Fruit fly (Drosophila melanogaster) whole organism, pupa: ENCODE data around the gene capt.

Experiments
- CG10348 ChIP-seq: fragments of 200-800 bp; sonication (Bioruptor generic); IDR thresholded peaks from 2 replicates; pipeline ENCODE4 v1.3.6; 2022; ENCODE audit warnings: missing biosample characterization, missing genetic modification characterization
- CG12605 ChIP-seq: fragments of 200-800 bp; sonication (Bioruptor generic); IDR thresholded peaks from 2 replicates; pipeline ENCODE4 v1.3.6; 2022; ENCODE audit warnings: missing biosample characterization, missing genetic modification characterization
- CG13204 ChIP-seq: fragments of 200-800 bp; sonication (Bioruptor generic); optimal IDR thresholded peaks from 2 replicates; lab custom pipeline; 2018; ENCODE audit warnings: missing biosample characterization, mild to moderate bottlenecking, missing genetic modification characterization, moderate library complexity
- CG14655 ChIP-seq: fragments of 200-800 bp; sonication (Bioruptor generic); optimal IDR thresholded peaks from 3 replicates; lab custom pipeline; 2017; ENCODE audit warnings: mild to moderate bottlenecking, missing biosample characterization, missing genetic modification reagents, missing genetic modification characterization
- CG15710 ChIP-seq: fragments of 200-800 bp; sonication (Bioruptor generic); optimal IDR thresholded peaks from 2 replicates; lab custom pipeline; 2018; ENCODE audit warnings: missing biosample characterization, mild to moderate bottlenecking, missing genetic modification characterization, moderate library complexity
- CG17806 ChIP-seq: fragments of 200-800 bp; sonication (Bioruptor generic); optimal IDR thresholded peaks from 2 replicates; lab custom pipeline; 2018; ENCODE audit warnings: missing biosample characterization, mild to moderate bottlenecking, missing genetic modification characterization, moderate library complexity
- CG32121 ChIP-seq: fragments of 200-800 bp; sonication (Bioruptor generic); IDR thresholded peaks from 2 replicates; pipeline ENCODE4 v1.3.6; 2022; ENCODE audit warnings: missing biosample characterization, missing genetic modification characterization
- CG34367 ChIP-seq: fragments of 200-800 bp; sonication (Bioruptor generic); optimal IDR thresholded peaks from 2 replicates; lab custom pipeline; 2018; ENCODE audit warnings: missing biosample characterization, mild to moderate bottlenecking, missing genetic modification characterization
- CG4496 ChIP-seq: fragments of 200-800 bp; sonication (Bioruptor generic); IDR thresholded peaks from 3 replicates; pipeline ENCODE4 v1.3.6; 2022; ENCODE audit warnings: missing biosample characterization, missing genetic modification characterization
- CG8159 ChIP-seq: fragments of 200-800 bp; sonication (Bioruptor generic); optimal IDR thresholded peaks from 3 replicates; lab custom pipeline; 2018; ENCODE audit warnings: missing biosample characterization, mild to moderate bottlenecking, missing genetic modification characterization, moderate library complexity
- CG8301 ChIP-seq: fragments of 200-800 bp; sonication (Bioruptor generic); optimal IDR thresholded peaks from 2 replicates; lab custom pipeline; 2018; ENCODE audit warnings: missing biosample characterization, mild to moderate bottlenecking, missing genetic modification characterization
- CG9948 ChIP-seq: fragments of 200-800 bp; sonication (Bioruptor generic); optimal IDR thresholded peaks from 2 replicates; lab custom pipeline; 2018; ENCODE audit warnings: missing biosample characterization, mild to moderate bottlenecking, missing genetic modification characterization, moderate library complexity
- D1 ChIP-seq: fragments of 200-800 bp; sonication (Bioruptor generic); optimal IDR thresholded peaks from 2 replicates; lab custom pipeline; 2018; ENCODE audit warnings: missing biosample characterization, mild to moderate bottlenecking, missing genetic modification characterization, moderate library complexity
- EcR ChIP-seq: fragments of 200-800 bp; sonication (Bioruptor generic); optimal IDR thresholded peaks from 3 replicates; lab custom pipeline; 2019; ENCODE audit warnings: missing biosample characterization, missing genetic modification characterization, mild to moderate bottlenecking, moderate library complexity, missing genetic modification reagents
- Ets98B ChIP-seq: fragments of 200-800 bp; sonication (Bioruptor generic); IDR thresholded peaks from 2 replicates; pipeline ENCODE4 v1.3.6; 2022; ENCODE audit warnings: missing biosample characterization, missing genetic modification characterization
- Pif1A ChIP-seq: fragments of 200-800 bp; sonication (Bioruptor generic); optimal IDR thresholded peaks from 3 replicates; lab custom pipeline; 2016; ENCODE audit warnings: missing biosample characterization, missing genetic modification characterization
- Pif1B ChIP-seq: fragments of 200-800 bp; sonication (Bioruptor generic); optimal IDR thresholded peaks from 3 replicates; lab custom pipeline; 2016; ENCODE audit warnings: missing biosample characterization, missing genetic modification characterization
- Snoo ChIP-seq: fragments of 200-800 bp; sonication (Bioruptor generic); optimal IDR thresholded peaks from 3 replicates; lab custom pipeline; 2017; ENCODE audit warnings: missing biosample characterization, mild to moderate bottlenecking, missing genetic modification characterization, inconsistent platforms
- fd96Ca ChIP-seq: fragments of 200-800 bp; sonication (Bioruptor generic); IDR thresholded peaks from 3 replicates; pipeline ENCODE4 v1.3.6; 2022; ENCODE audit warnings: missing biosample characterization, missing genetic modification characterization
- gl ChIP-seq: fragments of 200-800 bp; sonication (Bioruptor generic); optimal IDR thresholded peaks from 2 replicates; lab custom pipeline; 2018; ENCODE audit warnings: missing biosample characterization, mild to moderate bottlenecking, missing genetic modification characterization
- rn ChIP-seq: fragments of 200-800 bp; sonication (Bioruptor generic); IDR thresholded peaks from 2 replicates; pipeline ENCODE4 v1.3.6; 2022; ENCODE audit warnings: missing biosample characterization, missing genetic modification characterization

Gene capt

DNA sequence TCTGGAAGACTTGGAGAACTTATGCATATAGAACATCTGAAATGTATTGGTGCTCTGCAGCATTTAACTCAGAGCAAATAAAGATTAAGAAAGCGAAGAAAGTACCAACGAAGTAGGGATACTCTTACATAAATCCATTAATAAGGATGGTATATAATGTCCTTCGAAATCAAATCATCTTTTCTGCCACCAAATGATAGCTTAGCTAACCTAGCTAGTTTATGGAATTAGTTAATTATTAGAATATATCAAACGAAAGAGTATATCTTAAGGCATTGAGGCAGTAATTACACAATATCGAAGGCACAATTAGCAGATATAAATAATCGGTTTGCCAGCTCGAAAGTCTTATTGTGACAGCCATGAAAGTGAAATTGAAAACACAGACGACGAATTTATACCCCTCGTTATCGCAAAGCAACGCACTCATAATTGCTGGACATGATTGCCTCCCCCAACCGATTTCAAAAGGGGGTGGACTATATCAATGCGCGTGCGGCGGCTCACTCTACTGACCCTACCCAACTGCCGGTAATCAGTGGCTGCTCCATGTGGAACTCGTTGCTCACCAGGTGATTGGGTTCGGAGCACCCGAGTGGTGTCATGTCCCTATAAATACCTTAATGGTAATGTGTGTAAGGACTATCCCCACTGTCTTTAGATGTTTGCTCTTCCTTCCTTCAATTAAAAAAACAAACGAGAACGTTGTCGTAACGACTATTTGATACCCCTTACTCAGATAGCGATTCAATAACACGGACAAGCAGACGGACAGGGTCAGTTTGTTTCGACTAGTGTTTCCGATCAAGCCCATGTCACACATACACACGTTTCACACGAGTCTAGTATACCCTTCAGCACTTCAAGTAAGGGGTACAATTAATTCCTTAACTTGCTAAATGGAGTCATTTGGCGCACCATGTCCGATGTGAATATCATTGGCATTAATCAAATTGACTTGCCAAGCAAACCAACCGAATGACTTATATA, 13.4 kb downstream of the capt start:
- TF ChIP-seq CG34367 (tag; lab: Kevin White, UChicago) (peak; percentile 52), Pif1A (GFP tag; lab: Kevin White, UChicago) (no peak), CG8159 (tag; lab: Kevin White, UChicago) (peak; percentile 77), rn (0 out of 2 replicates have a peak, but pooled peaks have one; percentile 36), CG32121 (peak; percentile 56; the same call in 1 of the 2 replicates), CG4496 (GFP tag; lab: Robert Waterston, UW) (peak; percentile 64; the same call in 1 of the 3 replicates), gl (tag; lab: Kevin White, UChicago) (peak; percentile 30), CG14655 (GFP tag; lab: Kevin White, UChicago) (no peak), CG15710 (tag; lab: Kevin White, UChicago) (peak; percentile 76), CG10348 (GFP tag; lab: Robert Waterston, UW) (no peak), Pif1B (peak; percentile 67), Snoo (peak; percentile 83), CG13204 (GFP tag; lab: Kevin White, UChicago) (no peak), CG17806 (tag; lab: Kevin White, UChicago) (peak; percentile 70), Ets98B (GFP tag; lab: Robert Waterston, UW) (peak; percentile 54), EcR (peak; percentile 0), D1 (tag; lab: Kevin White, UChicago) (no peak), CG8301 (tag; lab: Kevin White, UChicago) (no peak), CG12605 (GFP tag; lab: Robert Waterston, UW) (no peak), CG9948 (tag; lab: Kevin White, UChicago) (peak; percentile 64), fd96Ca (GFP tag; lab: Robert Waterston, UW) (no peak)

dm6 chr2L:1143286-1143685, 14.8 kb downstream of the capt start:
- TF ChIP-seq CG32121 (no peak), rn (no peak), CG8159 (tag; lab: Kevin White, UChicago) (no peak), EcR (no peak), CG9948 (tag; lab: Kevin White, UChicago) (no peak), Ets98B (GFP tag; lab: Robert Waterston, UW) (no peak), CG12605 (GFP tag; lab: Robert Waterston, UW) (no peak), Snoo (no peak), CG34367 (tag; lab: Kevin White, UChicago) (no peak)

DNA sequence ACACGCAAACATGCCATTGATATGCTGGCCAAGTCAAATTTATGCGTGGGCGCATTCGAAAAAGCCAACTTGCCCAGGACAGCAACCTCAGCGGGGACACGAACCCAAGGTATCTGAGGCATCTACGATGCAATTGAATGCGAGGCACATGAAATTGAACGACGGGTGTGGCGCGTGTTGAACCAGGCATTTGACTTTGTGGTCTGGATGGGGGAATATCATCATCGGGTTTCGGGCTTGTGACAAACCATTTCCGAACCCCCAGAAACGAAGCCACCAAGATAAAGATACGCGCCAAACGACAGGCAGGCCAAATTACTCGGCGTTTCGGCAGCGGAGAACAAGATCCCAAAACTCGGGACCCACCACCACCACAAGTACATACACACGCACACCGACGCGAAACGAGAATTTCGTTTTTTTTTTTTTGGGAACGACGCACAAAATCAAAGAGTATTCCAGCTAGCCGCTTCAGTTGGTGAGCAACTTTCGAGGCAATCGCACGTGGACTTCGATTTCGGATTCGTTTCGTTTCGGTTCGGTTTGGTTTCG, 15.3 kb downstream of the capt start, which contains the start of gene MFS3:
MFS3 (plus strand) TSS at position 472 of the 552 bp plus-strand sequence.
- no peak for TF ChIP-seq rn
- TF ChIP-seq EcR = no peak
- no peak for TF ChIP-seq CG8301 (tag; lab: Kevin White, UChicago)
- TF ChIP-seq CG12605 (GFP tag; lab: Robert Waterston, UW) = no peak
- no peak for TF ChIP-seq D1 (tag; lab: Kevin White, UChicago)
- TF ChIP-seq CG4496 (GFP tag; lab: Robert Waterston, UW) = peak; percentile 64; the same call in 1 of the 3 replicates
- peak; percentile 20 for TF ChIP-seq Pif1A (GFP tag; lab: Kevin White, UChicago)
- no peak for TF ChIP-seq Snoo
- TF ChIP-seq CG8159 (tag; lab: Kevin White, UChicago) = no peak
- peak; percentile 5 for TF ChIP-seq gl (tag; lab: Kevin White, UChicago)
- no peak for TF ChIP-seq CG13204 (GFP tag; lab: Kevin White, UChicago)
- TF ChIP-seq, all 21 proteins: peak for 3

dm6 chr2L:1136993-1137392, 21.1 kb downstream of the capt start:
- no peak for TF ChIP-seq D1 (tag; lab: Kevin White, UChicago)
- peak; percentile 76 for TF ChIP-seq CG12605 (GFP tag; lab: Robert Waterston, UW)

dm6 chr2L:1135495-1135894, 22.6 kb downstream of the capt start:
- peak; percentile 25 for TF ChIP-seq CG15710 (tag; lab: Kevin White, UChicago)
- peak; percentile 36 for TF ChIP-seq CG8159 (tag; lab: Kevin White, UChicago)
- peak; percentile 29 for TF ChIP-seq CG9948 (tag; lab: Kevin White, UChicago)
- TF ChIP-seq CG10348 (GFP tag; lab: Robert Waterston, UW) = no peak
- TF ChIP-seq CG32121 = no peak
- no peak for TF ChIP-seq CG13204 (GFP tag; lab: Kevin White, UChicago)
- TF ChIP-seq CG14655 (GFP tag; lab: Kevin White, UChicago) = peak; percentile 29
- no peak for TF ChIP-seq CG17806 (tag; lab: Kevin White, UChicago)
